Worm (Caenorhabditis elegans) whole organism, midembryonic: ENCODE measurements around the gene sun-1.

Source experiments
- flt-1 ChIP-seq: fragments of 200-800 bp; sonication (Bioruptor generic); IDR thresholded peaks from 2 replicates; pipeline ENCODE4 v1.3.6; 2022; ENCODE audit warnings: missing genetic modification characterization, missing compliant biosample characterization
- klf-2 ChIP-seq: fragments of 200-800 bp; sonication (Bioruptor generic); conservative IDR thresholded peaks from 2 replicates; pipeline ENCODE4 v1.3.6; 2022; ENCODE audit warnings: missing genetic modification reagents, missing genetic modification characterization, missing compliant biosample characterization

- no peak for TF ChIP-seq klf-2 (GFP tag; lab: Robert Waterston, UW)
- no peak for TF ChIP-seq flt-1 (GFP tag; lab: Robert Waterston, UW)
Observed at ce11 chrV:13235313-13235712, 42.0 kb upstream of the sun-1 start.
